Worm (Caenorhabditis elegans) whole organism, young adult: Measurements from ENCODE around the gene nipi-3.

ENCODE experiments used
- B0019.2 ChIP-seq: fragments of 200-800 bp; sonication (Bioruptor generic); conservative IDR thresholded peaks from 2 replicates; pipeline ENCODE4 v1.3.6; 2022; ENCODE audit warnings: missing genetic modification reagents, missing genetic modification characterization, missing compliant biosample characterization
- B0261.1 ChIP-seq: sonication (generic microtip); optimal IDR thresholded peaks from 2 replicates; lab custom pipeline; 2016; ENCODE audit warnings: mild to moderate bottlenecking, missing genetic modification characterization, moderate library complexity, missing compliant biosample characterization
- D2030.7 ChIP-seq: fragments of 200-800 bp; sonication (Bioruptor generic); IDR thresholded peaks from 2 replicates; pipeline ENCODE4 v1.3.6; 2022; ENCODE audit warnings: missing genetic modification reagents, missing genetic modification characterization, missing compliant biosample characterization
- F22D6.2 ChIP-seq: sonication (generic microtip); optimal IDR thresholded peaks from 2 replicates; lab custom pipeline; 2016; ENCODE audit warnings: mild to moderate bottlenecking, missing genetic modification characterization, missing compliant biosample characterization
- F39B2.1 ChIP-seq: fragments of 200-800 bp; sonication (Bioruptor generic); IDR thresholded peaks from 2 replicates; pipeline ENCODE4 v1.3.6; 2022; ENCODE audit warnings: missing genetic modification reagents, missing genetic modification characterization, missing compliant biosample characterization
- F57A8.1 ChIP-seq: fragments of 200-800 bp; sonication (Bioruptor generic); optimal IDR thresholded peaks from 2 replicates; lab custom pipeline; 2018; ENCODE audit warnings: mild to moderate bottlenecking, missing genetic modification characterization, moderate library complexity, missing compliant biosample characterization
- F57C9.4 ChIP-seq: sonication (generic microtip); optimal IDR thresholded peaks from 2 replicates; lab custom pipeline; 2017; ENCODE audit warnings: mild to moderate bottlenecking, missing genetic modification characterization, missing compliant biosample characterization
- K11D2.4 ChIP-seq: fragments of 200-800 bp; sonication (Bioruptor generic); IDR thresholded peaks from 2 replicates; pipeline ENCODE4 v1.3.6; 2022; ENCODE audit warnings: missing genetic modification reagents, missing genetic modification characterization, missing compliant biosample characterization
- T26A5.8 ChIP-seq: sonication (generic microtip); optimal IDR thresholded peaks from 2 replicates; lab custom pipeline; 2016; ENCODE audit warnings: missing genetic modification characterization, missing compliant biosample characterization
- Y67H2A.10 ChIP-seq: fragments of 200-800 bp; sonication (Bioruptor generic); conservative IDR thresholded peaks from 2 replicates; pipeline ENCODE4 v1.3.6; 2022; ENCODE audit warnings: missing genetic modification reagents, missing genetic modification characterization, missing compliant biosample characterization
- Y95B8A.8 ChIP-seq: fragments of 200-800 bp; sonication (Bioruptor generic); IDR thresholded peaks from 2 replicates; pipeline ENCODE4 v1.3.6; 2022; ENCODE audit warnings: missing genetic modification reagents, missing genetic modification characterization, missing compliant biosample characterization
- ZK185.1 ChIP-seq: sonication (generic microtip); optimal IDR thresholded peaks from 2 replicates; lab custom pipeline; 2016; ENCODE audit warnings: mild to moderate bottlenecking, missing genetic modification characterization, missing compliant biosample characterization; ENCODE audit not compliant: poor library complexity, severe bottlenecking
- atf-7 ChIP-seq: sonication (generic microtip); optimal IDR thresholded peaks from 2 replicates; lab custom pipeline; 2017; ENCODE audit warnings: mild to moderate bottlenecking, missing genetic modification characterization, missing compliant biosample characterization
- attf-5 ChIP-seq: fragments of 200-800 bp; sonication (Bioruptor generic); optimal IDR thresholded peaks from 2 replicates; lab custom pipeline; 2018; ENCODE audit warnings: mild to moderate bottlenecking, missing genetic modification characterization, missing compliant biosample characterization
- attf-6 ChIP-seq: fragments of 200-800 bp; sonication (Bioruptor generic); IDR thresholded peaks from 2 replicates; pipeline ENCODE4 v1.3.6; 2022; ENCODE audit warnings: missing genetic modification reagents, missing genetic modification characterization, missing compliant biosample characterization
- bed-1 ChIP-seq: fragments of 200-800 bp; sonication (Bioruptor generic); IDR thresholded peaks from 2 replicates; pipeline ENCODE4 v1.3.6; 2022; ENCODE audit warnings: missing genetic modification reagents, missing genetic modification characterization, missing compliant biosample characterization
- cebp-1 ChIP-seq, 2 experiments: fragments of 200-800 bp in 1 of 2; sonication (Bioruptor generic) in 1 of 2; sonication (generic microtip) in 1 of 2; IDR thresholded peaks in 1 of 2; optimal IDR thresholded peaks in 1 of 2; 2 replicates each; pipeline versions ENCODE4 v1.3.6 to Lab custom; 2017 to 2022; ENCODE audit warnings: missing compliant biosample characterization in 2 of 2, missing genetic modification characterization in 2 of 2, mild to moderate bottlenecking in 1 of 2, missing genetic modification reagents in 1 of 2, moderate library complexity in 1 of 2
- chd-7 ChIP-seq: sonication (generic microtip); optimal IDR thresholded peaks from 2 replicates; lab custom pipeline; 2016; ENCODE audit warnings: mild to moderate bottlenecking, missing genetic modification characterization, moderate library complexity, missing compliant biosample characterization
- dox-1 ChIP-seq: fragments of 200-800 bp; sonication (Bioruptor generic); IDR thresholded peaks from 2 replicates; pipeline ENCODE4 v1.3.6; 2022; ENCODE audit warnings: missing genetic modification reagents, missing genetic modification characterization, missing compliant biosample characterization
- egrh-3 ChIP-seq: fragments of 200-800 bp; sonication (Bioruptor generic); IDR thresholded peaks from 2 replicates; pipeline ENCODE4 v1.3.6; 2022; ENCODE audit warnings: missing genetic modification reagents, missing genetic modification characterization, missing compliant biosample characterization
- ekl-4 ChIP-seq: fragments of 200-800 bp; sonication (Bioruptor generic); IDR thresholded peaks from 2 replicates; pipeline ENCODE4 v1.3.6; 2022; ENCODE audit warnings: missing genetic modification reagents, missing genetic modification characterization, missing compliant biosample characterization
- hlh-12 ChIP-seq: sonication (generic microtip); optimal IDR thresholded peaks from 2 replicates; lab custom pipeline; 2016; ENCODE audit warnings: missing genetic modification characterization, missing compliant biosample characterization
- let-526 ChIP-seq: fragments of 200-800 bp; sonication (Bioruptor generic); IDR thresholded peaks from 2 replicates; pipeline ENCODE4 v1.3.6; 2022; ENCODE audit warnings: missing genetic modification reagents, missing genetic modification characterization, missing compliant biosample characterization
- lin-35 ChIP-seq, 3 experiments: fragments of 150-350 bp in 2 of 3; sonication (generic microtip) in 1 of 3; optimal IDR thresholded peaks; 2 replicates each; lab custom pipeline; 2014 to 2018; ENCODE audit warnings: missing biosample characterization in 3 of 3, missing genetic modification characterization in 3 of 3, missing genetic modification reagents in 3 of 3
- lin-54 ChIP-seq: fragments of 200-800 bp; sonication (Bioruptor generic); optimal IDR thresholded peaks from 2 replicates; lab custom pipeline; 2018; ENCODE audit warnings: mild to moderate bottlenecking, missing genetic modification characterization, missing compliant biosample characterization
- lir-1 ChIP-seq: fragments of 200-800 bp; sonication (Bioruptor generic); conservative IDR thresholded peaks from 2 replicates; pipeline ENCODE4 v1.3.6; 2022; ENCODE audit warnings: missing genetic modification reagents, missing genetic modification characterization, missing compliant biosample characterization
- lsy-27 ChIP-seq: sonication (generic microtip); optimal IDR thresholded peaks from 2 replicates; lab custom pipeline; 2017; ENCODE audit warnings: missing genetic modification characterization, mild to moderate bottlenecking, missing compliant biosample characterization, antibody characterized with exemption, missing genotype, borderline replicate concordance; ENCODE audit not compliant: insufficient read depth
- madf-3 ChIP-seq: fragments of 200-800 bp; sonication (Bioruptor generic); IDR thresholded peaks from 2 replicates; pipeline ENCODE4 v1.3.6; 2022; ENCODE audit warnings: missing genetic modification reagents, missing genetic modification characterization, missing compliant biosample characterization
- madf-8 ChIP-seq: fragments of 200-800 bp; sonication (Bioruptor generic); conservative IDR thresholded peaks from 2 replicates; pipeline ENCODE4 v1.3.6; 2022; ENCODE audit warnings: missing genetic modification reagents, missing genetic modification characterization, missing compliant biosample characterization
- nfyb-1 ChIP-seq: fragments of 200-800 bp; sonication (Bioruptor generic); IDR thresholded peaks from 2 replicates; pipeline ENCODE4 v1.3.6; 2022; ENCODE audit warnings: missing genetic modification reagents, missing genetic modification characterization, missing compliant biosample characterization
- nhr-120 ChIP-seq: fragments of 200-800 bp; sonication (Bioruptor generic); IDR thresholded peaks from 2 replicates; pipeline ENCODE4 v1.3.6; 2022; ENCODE audit warnings: missing genetic modification characterization, missing compliant biosample characterization
- nhr-90 ChIP-seq: sonication (generic microtip); optimal IDR thresholded peaks from 2 replicates; lab custom pipeline; 2016; ENCODE audit warnings: missing genotype, mild to moderate bottlenecking, missing genetic modification characterization, missing compliant biosample characterization
- pbrm-1 ChIP-seq: fragments of 200-800 bp; sonication (Bioruptor generic); IDR thresholded peaks from 2 replicates; pipeline ENCODE4 v1.3.6; 2022; ENCODE audit warnings: missing genetic modification reagents, missing genetic modification characterization, missing compliant biosample characterization
- sdz-38 ChIP-seq: sonication (generic microtip); optimal IDR thresholded peaks from 2 replicates; lab custom pipeline; 2016; ENCODE audit warnings: missing genotype, missing genetic modification characterization, missing compliant biosample characterization
- snpc-4 ChIP-seq, 5 experiments: fragments of 150-350 bp in 1 of 5; sonication (generic microtip) in 4 of 5; optimal IDR thresholded peaks; 2 replicates each; lab custom pipeline; 2014 to 2018; ENCODE audit warnings: missing genetic modification characterization in 5 of 5, missing biosample characterization in 3 of 5, antibody characterized with exemption in 2 of 5, mild to moderate bottlenecking in 2 of 5, missing compliant biosample characterization in 2 of 5, missing genotype in 2 of 5, moderate library complexity in 2 of 5, missing genetic modification reagents in 1 of 5
- tlf-1 ChIP-seq: fragments of 200-800 bp; sonication (Bioruptor generic); optimal IDR thresholded peaks from 2 replicates; lab custom pipeline; 2018; ENCODE audit warnings: mild to moderate bottlenecking, missing genetic modification characterization, missing compliant biosample characterization
- zim-3 ChIP-seq: sonication (generic microtip); optimal IDR thresholded peaks from 2 replicates; lab custom pipeline; 2017; ENCODE audit warnings: mild to moderate bottlenecking, missing genetic modification characterization, moderate library complexity, missing compliant biosample characterization
- ztf-22 ChIP-seq: fragments of 200-800 bp; sonication (Bioruptor generic); optimal IDR thresholded peaks from 2 replicates; lab custom pipeline; 2018; ENCODE audit warnings: mild to moderate bottlenecking, missing genetic modification characterization, moderate library complexity, missing compliant biosample characterization
- ztf-25 ChIP-seq: fragments of 200-800 bp; sonication (Bioruptor generic); IDR thresholded peaks from 2 replicates; pipeline ENCODE4 v1.3.6; 2022; ENCODE audit warnings: missing genetic modification reagents, missing genetic modification characterization, missing compliant biosample characterization
- ztf-6 ChIP-seq: fragments of 200-800 bp; sonication (Bioruptor generic); IDR thresholded peaks from 2 replicates; pipeline ENCODE4 v1.3.6; 2022; ENCODE audit warnings: missing genetic modification reagents, missing genetic modification characterization, missing compliant biosample characterization

nipi-3 gene

ce11 chrX:15606585-15607276 is 1.0 kb upstream of the nipi-3 start, which contains the start of gene rab-14 (continued):
- TF ChIP-seq F22D6.2 (tag; lab: Kevin White, UChicago) (no peak), B0261.1 (tag; lab: Kevin White, UChicago) (no peak), F39B2.1 (GFP tag; lab: Robert Waterston, UW) (no peak), lsy-27 (no peak), Y95B8A.8 (GFP tag; lab: Robert Waterston, UW) (no peak), pbrm-1 (GFP tag; lab: Robert Waterston, UW) (peak; percentile 33; the same call in 1 of the 2 replicates), tlf-1 (GFP tag; lab: Kevin White, UChicago) (no peak), K11D2.4 (GFP tag; lab: Robert Waterston, UW) (peak; percentile 53; the same call in 1 of the 2 replicates)

ce11 chrX:15608593-15608992 is 824 bp downstream of the nipi-3 start:
- TF ChIP-seq F57A8.1 (GFP tag; lab: Kevin White, UChicago) (no peak), lin-35 (GFP tag; optimal IDR thresholded peaks at IDR 0.05; lab: Kevin White, UChicago) (peak in 1 of 3 experiments; percentile 44), cebp-1 (GFP tag; IDR thresholded peaks at IDR 0.05; lab: Robert Waterston, UW) (peak; percentile 35; the same call in 1 of the 2 replicates), cebp-1 (tag; optimal IDR thresholded peaks at IDR 0.05; lab: Kevin White, UChicago) (peak; percentile 97), atf-7 (tag; lab: Kevin White, UChicago) (peak; percentile 30), lir-1 (GFP tag; lab: Robert Waterston, UW) (0 out of 2 replicates have a peak, but pooled peaks have one; percentile 19)

- no peak for TF ChIP-seq lin-54
- 0 out of 2 replicates have a peak, but pooled peaks have one; percentile 1 for TF ChIP-seq madf-3 (GFP tag; lab: Robert Waterston, UW)
These were observed 1.9 kb downstream of the nipi-3 start for ce11 chrX:15609698-15610097.

ce11 chrX:15610527-15611091 is 2.8 kb downstream of the nipi-3 start:
- TF ChIP-seq hlh-12 (tag; lab: Kevin White, UChicago) (no peak), ztf-22 (GFP tag; lab: Kevin White, UChicago) (peak; percentile 77), ekl-4 (GFP tag; lab: Robert Waterston, UW) (no peak), F22D6.2 (tag; lab: Kevin White, UChicago) (no peak), zim-3 (tag; lab: Kevin White, UChicago) (no peak), chd-7 (tag; lab: Kevin White, UChicago) (peak; percentile 50), ztf-6 (GFP tag; lab: Robert Waterston, UW) (no peak), snpc-4 (GFP tag; optimal IDR thresholded peaks at IDR 0.05; lab: Kevin White, UChicago) (no peak), snpc-4 (tag; optimal IDR thresholded peaks at IDR 0.05; lab: Kevin White, UChicago) (peak in 3 of 4 experiments; percentile 35 to 66 (median 41)), egrh-3 (GFP tag; lab: Robert Waterston, UW) (no peak), D2030.7 (GFP tag; lab: Robert Waterston, UW) (no peak), nhr-120 (GFP tag; lab: Robert Waterston, UW) (no peak), attf-5 (GFP tag; lab: Kevin White, UChicago) (peak; percentile 59), dox-1 (GFP tag; lab: Robert Waterston, UW) (peak; percentile 53), nfyb-1 (GFP tag; lab: Robert Waterston, UW) (peak; percentile 81; the same call in 1 of the 2 replicates), F57A8.1 (GFP tag; lab: Kevin White, UChicago) (no peak), Y67H2A.10 (GFP tag; lab: Robert Waterston, UW) (no peak), bed-1 (no peak), madf-8 (GFP tag; lab: Robert Waterston, UW) (no peak), B0019.2 (no peak), let-526 (GFP tag; lab: Robert Waterston, UW) (peak; percentile 58; the same call in 1 of the 2 replicates), F57C9.4 (no peak), T26A5.8 (tag; lab: Kevin White, UChicago) (no peak), ztf-25 (GFP tag; lab: Robert Waterston, UW) (no peak), sdz-38 (peak; percentile 51), F39B2.1 (GFP tag; lab: Robert Waterston, UW) (no peak), attf-6 (GFP tag; lab: Robert Waterston, UW) (no peak), nhr-90 (tag; lab: Kevin White, UChicago) (peak; percentile 68), ZK185.1 (tag; lab: Kevin White, UChicago) (peak; percentile 7)
